Fruit fly (Drosophila melanogaster): ENCODE results near the gene Cp19.

Gene Cp19

DNA sequence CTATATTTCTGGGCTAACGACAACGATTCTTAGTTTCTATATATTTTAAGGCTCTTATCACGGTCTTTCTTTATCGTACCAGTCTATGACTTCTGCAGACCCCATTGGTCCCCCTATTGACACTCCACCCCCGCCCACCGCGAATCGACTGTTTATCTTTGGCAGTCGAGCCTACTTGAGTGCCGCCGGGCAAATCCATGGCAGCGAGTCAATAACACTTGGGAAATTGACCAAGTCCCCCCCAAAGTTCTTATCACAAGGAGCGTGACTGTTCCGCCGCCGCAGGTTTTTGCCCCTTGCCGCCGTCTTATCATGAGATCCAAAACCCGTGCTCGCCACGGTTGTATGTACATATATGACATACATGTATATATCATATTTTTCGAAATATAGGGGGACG lies 30.1 kb upstream of the Cp19 start (continued):
- TF ChIP-seq CG6765 (GFP tag; optimal IDR thresholded peaks at IDR 0.05) = no peak
- no peak for TF ChIP-seq Abd-B (GFP tag; optimal IDR thresholded peaks at IDR 0.05)
- peak; percentile 57 for TF ChIP-seq Vsx1 (GFP tag; optimal IDR thresholded peaks at IDR 0.05)
- TF ChIP-seq sim (GFP tag; IDR thresholded peaks at IDR 0.05) = 0 out of 2 replicates have a peak, but pooled peaks have one; percentile 6
- TF ChIP-seq CG1529 (GFP tag; optimal IDR thresholded peaks at IDR 0.05) = no peak
- TF ChIP-seq CG13287 (GFP tag; IDR thresholded peaks at IDR 0.05; ENCODE audit: partially characterized antibody) = no peak
- TF ChIP-seq zfh1 (GFP tag; IDR thresholded peaks at IDR 0.05) = no peak
- TF ChIP-seq CG31224 (GFP tag; IDR thresholded peaks at IDR 0.05) = no peak
- TF ChIP-seq CG1647 (GFP tag; optimal IDR thresholded peaks at IDR 0.05) = no peak
- TF ChIP-seq CG10274 (GFP tag; optimal IDR thresholded peaks at IDR 0.05) = no peak
- TF ChIP-seq fd3F (GFP tag; optimal IDR thresholded peaks at IDR 0.05) = no peak
- no peak for TF ChIP-seq ems (GFP tag; optimal IDR thresholded peaks at IDR 0.05)
- TF ChIP-seq Bdp1 (GFP tag; optimal IDR thresholded peaks at IDR 0.05) = no peak
- TF ChIP-seq lab (GFP tag; optimal IDR thresholded peaks at IDR 0.05) = peak; percentile 82
- no peak for TF ChIP-seq CG12744 (GFP tag; optimal IDR thresholded peaks at IDR 0.05)
- TF ChIP-seq shn (GFP tag; optimal IDR thresholded peaks at IDR 0.05) = no peak
- no peak for TF ChIP-seq CG16815 (GFP tag; optimal IDR thresholded peaks at IDR 0.05)
- TF ChIP-seq CkIIα-i1 (GFP tag; IDR thresholded peaks at IDR 0.05) = no peak
- peak; percentile 34; the same call in 1 of the 2 replicates for TF ChIP-seq onecut (GFP tag; IDR thresholded peaks at IDR 0.05)
- TF ChIP-seq HLH3B (GFP tag; IDR thresholded peaks at IDR 0.05) = no peak; the same call in 1 of the 2 replicates
- TF ChIP-seq CHES-1-like (GFP tag; optimal IDR thresholded peaks at IDR 0.05) = no peak
- TF ChIP-seq CG9437 (GFP tag; optimal IDR thresholded peaks at IDR 0.05) = no peak
- TF ChIP-seq CG3163 (GFP tag; optimal IDR thresholded peaks at IDR 0.05) = no peak
- no peak for TF ChIP-seq BEAF-32 (GFP tag; optimal IDR thresholded peaks at IDR 0.05)
- TF ChIP-seq wor (GFP tag; IDR thresholded peaks at IDR 0.05) = no peak
- no peak for TF ChIP-seq CG16779 (GFP tag; IDR thresholded peaks at IDR 0.05)
- no peak for TF ChIP-seq Antp (GFP tag; optimal IDR thresholded peaks at IDR 0.05)
- TF ChIP-seq CG14050 (GFP tag; IDR thresholded peaks at IDR 0.05) = no peak
- TF ChIP-seq nau (GFP tag; optimal IDR thresholded peaks at IDR 0.05) = no peak
- no peak for TF ChIP-seq caup (GFP tag; optimal IDR thresholded peaks at IDR 0.05; ENCODE audit: severe bottlenecking)
- TF ChIP-seq ewg (GFP tag; optimal IDR thresholded peaks at IDR 0.05) = no peak
- TF ChIP-seq run (tag; optimal IDR thresholded peaks at IDR 0.05) = no peak
- no peak for TF ChIP-seq crc (GFP tag; optimal IDR thresholded peaks at IDR 0.05)
- TF ChIP-seq nerfin-2 (GFP tag; IDR thresholded peaks at IDR 0.05; ENCODE audit: partially characterized antibody) = no peak
- no peak for TF ChIP-seq prd (optimal IDR thresholded peaks at IDR 0.05)
- TF ChIP-seq prd (GFP tag; IDR thresholded peaks at IDR 0.05) = no peak
- TF ChIP-seq sna (GFP tag; IDR thresholded peaks at IDR 0.05; ENCODE audit: partially characterized antibody) = no peak
- TF ChIP-seq kni (GFP tag; optimal IDR thresholded peaks at IDR 0.05) = peak; percentile 23
- TF ChIP-seq CG18619 (GFP tag; optimal IDR thresholded peaks at IDR 0.05) = no peak
- TF ChIP-seq unpg (GFP tag; optimal IDR thresholded peaks at IDR 0.05) = no peak
- no peak for TF ChIP-seq CG9609 (GFP tag; optimal IDR thresholded peaks at IDR 0.05)
- no peak for TF ChIP-seq insv (GFP tag; optimal IDR thresholded peaks at IDR 0.05)
- no peak for TF ChIP-seq fd96Cb (tag; optimal IDR thresholded peaks at IDR 0.05)
- no peak for TF ChIP-seq CG15514 (GFP tag; optimal IDR thresholded peaks at IDR 0.05)
- TF ChIP-seq gcm2 (GFP tag; optimal IDR thresholded peaks at IDR 0.05) = no peak
- TF ChIP-seq Oaz (GFP tag; IDR thresholded peaks at IDR 0.05) = no peak
